Fruit fly (Drosophila melanogaster) whole organism, embryonic: ENCODE results near the gene Z600.

Experiments used
- ATbp ChIP-seq: fragments of 200-800 bp; sonication (Bioruptor generic); optimal IDR thresholded peaks from 2 replicates; lab custom pipeline; 2017; ENCODE audit warnings: missing biosample characterization, mild to moderate bottlenecking, missing genetic modification characterization, missing genetic modification reagents
- Ada2b ChIP-seq: fragments of 200-800 bp; sonication (Bioruptor generic); IDR thresholded peaks from 2 replicates; pipeline ENCODE4 v1.3.6; 2022; ENCODE audit warnings: missing biosample characterization, missing genetic modification characterization
- Atf6 ChIP-seq: fragments of 200-800 bp; sonication (Bioruptor generic); IDR thresholded peaks from 2 replicates; pipeline ENCODE4 v1.3.6; 2022; ENCODE audit warnings: missing biosample characterization, missing genetic modification characterization
- BtbVII ChIP-seq: fragments of 200-800 bp; sonication (Bioruptor generic); optimal IDR thresholded peaks from 3 replicates; lab custom pipeline; 2017; ENCODE audit warnings: missing biosample characterization, mild to moderate bottlenecking, missing genetic modification characterization
- CG10209 ChIP-seq: fragments of 200-800 bp; sonication (Bioruptor generic); optimal IDR thresholded peaks from 3 replicates; lab custom pipeline; 2017; ENCODE audit warnings: missing biosample characterization, mild to moderate bottlenecking, missing genetic modification characterization, missing genetic modification reagents
- CG11695 ChIP-seq: fragments of 200-800 bp; sonication (Bioruptor generic); IDR thresholded peaks from 3 replicates; pipeline ENCODE4 v1.3.6; 2022; ENCODE audit warnings: missing biosample characterization, missing genetic modification characterization
- CG12299 ChIP-seq: fragments of 200-800 bp; sonication (Bioruptor generic); optimal IDR thresholded peaks from 2 replicates; lab custom pipeline; 2018; ENCODE audit warnings: missing biosample characterization, mild to moderate bottlenecking, missing genetic modification characterization
- CG1233 ChIP-seq: fragments of 200-800 bp; sonication (Bioruptor generic); optimal IDR thresholded peaks from 4 replicates; lab custom pipeline; 2018; ENCODE audit warnings: missing biosample characterization, mild to moderate bottlenecking, missing genetic modification characterization
- CG13296 ChIP-seq: fragments of 200-800 bp; sonication (Bioruptor generic); optimal IDR thresholded peaks from 3 replicates; lab custom pipeline; 2018; ENCODE audit warnings: missing biosample characterization, mild to moderate bottlenecking, missing genetic modification characterization
- CG14014 ChIP-seq: fragments of 200-800 bp; sonication (Bioruptor generic); IDR thresholded peaks from 2 replicates; pipeline ENCODE4 v1.3.6; 2022; ENCODE audit warnings: missing biosample characterization, missing genetic modification characterization
- CG15011 ChIP-seq: fragments of 200-800 bp; sonication (Bioruptor generic); optimal IDR thresholded peaks from 3 replicates; lab custom pipeline; 2018; ENCODE audit warnings: missing biosample characterization, mild to moderate bottlenecking, missing genetic modification characterization
- CG15514 ChIP-seq: fragments of 200-800 bp; sonication (Bioruptor generic); optimal IDR thresholded peaks from 3 replicates; lab custom pipeline; 2017; ENCODE audit warnings: missing biosample characterization, missing genetic modification characterization, mild to moderate bottlenecking, moderate library complexity, missing genetic modification reagents
- CG17568 ChIP-seq: fragments of 200-800 bp; sonication (Bioruptor generic); optimal IDR thresholded peaks from 2 replicates; lab custom pipeline; 2018; ENCODE audit warnings: missing biosample characterization, mild to moderate bottlenecking, missing genetic modification characterization, moderate library complexity
- CG18619 ChIP-seq: fragments of 200-800 bp; sonication (Bioruptor generic); optimal IDR thresholded peaks from 3 replicates; lab custom pipeline; 2017; ENCODE audit warnings: missing biosample characterization, mild to moderate bottlenecking, missing genetic modification characterization
- CG2120 ChIP-seq: fragments of 200-800 bp; sonication (Bioruptor generic); optimal IDR thresholded peaks from 3 replicates; lab custom pipeline; 2016; ENCODE audit warnings: missing biosample characterization, missing genetic modification characterization
- CG2129 ChIP-seq: fragments of 200-800 bp; sonication (Bioruptor generic); IDR thresholded peaks from 2 replicates; pipeline ENCODE4 v1.3.6; 2022; ENCODE audit warnings: missing biosample characterization, missing genetic modification characterization; ENCODE audit not compliant: partially characterized antibody
- CG30020 ChIP-seq: fragments of 200-800 bp; optimal IDR thresholded peaks from 2 replicates; lab custom pipeline; 2019; ENCODE audit warnings: missing biosample characterization, mild to moderate bottlenecking, missing genetic modification characterization, moderate library complexity
- CG3163 ChIP-seq: fragments of 200-800 bp; sonication (Bioruptor generic); optimal IDR thresholded peaks from 3 replicates; lab custom pipeline; 2016; ENCODE audit warnings: missing biosample characterization, missing genetic modification characterization
- CG32532 ChIP-seq: fragments of 200-800 bp; sonication (Bioruptor generic); IDR thresholded peaks from 2 replicates; pipeline ENCODE4 v1.3.6; 2022; ENCODE audit warnings: missing biosample characterization, missing genetic modification characterization
- CG3281 ChIP-seq: fragments of 200-800 bp; sonication (Bioruptor generic); optimal IDR thresholded peaks from 3 replicates; lab custom pipeline; 2017; ENCODE audit warnings: missing biosample characterization, mild to moderate bottlenecking, missing genetic modification characterization
- CG3407 ChIP-seq: fragments of 200-800 bp; sonication (Bioruptor generic); optimal IDR thresholded peaks from 2 replicates; lab custom pipeline; 2018; ENCODE audit warnings: missing biosample characterization, mild to moderate bottlenecking, missing genetic modification characterization
- CG34376 ChIP-seq: fragments of 200-800 bp; sonication (Bioruptor generic); optimal IDR thresholded peaks from 2 replicates; lab custom pipeline; 2018; ENCODE audit warnings: missing biosample characterization, mild to moderate bottlenecking, missing genetic modification characterization
- CG6654 ChIP-seq: fragments of 200-800 bp; sonication (Bioruptor generic); optimal IDR thresholded peaks from 2 replicates; lab custom pipeline; 2017; ENCODE audit warnings: missing biosample characterization, mild to moderate bottlenecking, missing genetic modification characterization
- CG6813 ChIP-seq: fragments of 200-800 bp; sonication (Bioruptor generic); optimal IDR thresholded peaks from 2 replicates; lab custom pipeline; 2017; ENCODE audit warnings: missing biosample characterization, missing genetic modification characterization, mild to moderate bottlenecking, moderate library complexity, missing genetic modification reagents
- CG7928 ChIP-seq: fragments of 200-800 bp; sonication (Bioruptor generic); optimal IDR thresholded peaks from 2 replicates; lab custom pipeline; 2017; ENCODE audit warnings: missing biosample characterization, mild to moderate bottlenecking, missing genetic modification characterization
- Dbx ChIP-seq: fragments of 200-800 bp; sonication (Bioruptor generic); IDR thresholded peaks from 3 replicates; pipeline ENCODE4 v1.3.6; 2022; ENCODE audit warnings: missing biosample characterization, missing genetic modification characterization
- Fer1 ChIP-seq: fragments of 200-800 bp; sonication (Bioruptor generic); optimal IDR thresholded peaks from 2 replicates; lab custom pipeline; 2017; ENCODE audit warnings: missing biosample characterization, mild to moderate bottlenecking, missing genetic modification characterization
- HLH4C ChIP-seq: fragments of 200-800 bp; sonication (Bioruptor generic); IDR thresholded peaks from 3 replicates; pipeline ENCODE4 v1.3.6; 2022; ENCODE audit warnings: missing biosample characterization, missing genetic modification characterization; ENCODE audit not compliant: partially characterized antibody
- Hmr ChIP-seq: fragments of 200-800 bp; sonication (Bioruptor generic); optimal IDR thresholded peaks from 3 replicates; lab custom pipeline; 2017; ENCODE audit warnings: mild to moderate bottlenecking, missing biosample characterization, missing genetic modification reagents, missing genetic modification characterization
- MBD-R2 ChIP-seq: fragments of 200-800 bp; sonication (Bioruptor generic); IDR thresholded peaks from 2 replicates; pipeline ENCODE4 v1.3.6; 2022; ENCODE audit warnings: missing biosample characterization, missing genetic modification characterization
- NFAT ChIP-seq: fragments of 200-800 bp; sonication (Bioruptor generic); IDR thresholded peaks from 2 replicates; pipeline ENCODE4 v1.3.6; 2022; ENCODE audit warnings: missing biosample characterization, missing genetic modification characterization
- Nf-YA ChIP-seq: fragments of 200-800 bp; sonication (Bioruptor generic); IDR thresholded peaks from 2 replicates; pipeline ENCODE4 v1.3.6; 2022; ENCODE audit warnings: missing biosample characterization, missing genetic modification characterization
- PHDP ChIP-seq: fragments of 200-800 bp; sonication (Bioruptor generic); optimal IDR thresholded peaks from 3 replicates; lab custom pipeline; 2018; ENCODE audit warnings: missing biosample characterization, mild to moderate bottlenecking, missing genetic modification characterization, moderate library complexity
- Pdp1 ChIP-seq, 2 experiments: fragments of 200-800 bp; sonication (Bioruptor generic); optimal IDR thresholded peaks; 3 replicates each; lab custom pipeline; 2016; ENCODE audit warnings: missing biosample characterization in 2 of 2, missing genetic modification characterization in 2 of 2, mild to moderate bottlenecking in 1 of 2, moderate library complexity in 1 of 2
- Side ChIP-seq: fragments of 200-800 bp; sonication (Bioruptor generic); optimal IDR thresholded peaks from 2 replicates; lab custom pipeline; 2016; ENCODE audit warnings: missing biosample characterization, missing genetic modification characterization
- Sox100B ChIP-seq: fragments of 200-800 bp; sonication (Bioruptor generic); optimal IDR thresholded peaks from 3 replicates; lab custom pipeline; 2018; ENCODE audit warnings: missing biosample characterization, mild to moderate bottlenecking, missing genetic modification characterization
- az2 ChIP-seq: fragments of 200-800 bp; sonication (Bioruptor generic); optimal IDR thresholded peaks from 3 replicates; lab custom pipeline; 2016; ENCODE audit warnings: missing biosample characterization, missing genetic modification characterization
- chn ChIP-seq: fragments of 200-800 bp; sonication (Bioruptor generic); optimal IDR thresholded peaks from 2 replicates; lab custom pipeline; 2016; ENCODE audit warnings: missing biosample characterization, missing genetic modification characterization
- da ChIP-seq: fragments of 200-800 bp; sonication (Bioruptor generic); optimal IDR thresholded peaks from 2 replicates; lab custom pipeline; 2016; ENCODE audit warnings: missing biosample characterization, missing genetic modification characterization
- dan ChIP-seq: fragments of 200-800 bp; sonication (Bioruptor generic); IDR thresholded peaks from 2 replicates; pipeline ENCODE4 v1.3.6; 2022; ENCODE audit warnings: missing biosample characterization, missing genetic modification characterization
- dati ChIP-seq: fragments of 200-800 bp; sonication (Bioruptor generic); IDR thresholded peaks from 2 replicates; pipeline ENCODE4 v1.3.6; 2022; ENCODE audit warnings: missing biosample characterization, missing genetic modification characterization
- gem ChIP-seq: fragments of 200-800 bp; sonication (Bioruptor generic); optimal IDR thresholded peaks from 2 replicates; lab custom pipeline; 2019; ENCODE audit warnings: missing biosample characterization, mild to moderate bottlenecking, missing genetic modification characterization, moderate library complexity
- mld ChIP-seq: fragments of 200-800 bp; sonication (Bioruptor generic); IDR thresholded peaks from 3 replicates; pipeline ENCODE4 v1.3.6; 2022; ENCODE audit warnings: missing biosample characterization, missing genetic modification characterization; ENCODE audit not compliant: partially characterized antibody
- nau ChIP-seq: fragments of 200-800 bp; sonication (Bioruptor generic); optimal IDR thresholded peaks from 3 replicates; lab custom pipeline; 2017; ENCODE audit warnings: missing biosample characterization, mild to moderate bottlenecking, missing genetic modification characterization, missing genetic modification reagents
- org-1 ChIP-seq: fragments of 200-800 bp; sonication (Bioruptor generic); optimal IDR thresholded peaks from 2 replicates; lab custom pipeline; 2017; ENCODE audit warnings: missing biosample characterization, missing genetic modification characterization
- pros ChIP-seq: fragments of 200-800 bp; sonication (Bioruptor generic); optimal IDR thresholded peaks from 3 replicates; lab custom pipeline; 2019; ENCODE audit warnings: missing biosample characterization, mild to moderate bottlenecking, missing genetic modification characterization, moderate library complexity
- sens ChIP-seq: fragments of 200-800 bp; sonication (Bioruptor generic); peaks from one replicate; lab custom pipeline; 2016; ENCODE audit warnings: missing biosample characterization, missing genetic modification characterization
- seq ChIP-seq: fragments of 200-800 bp; sonication (Bioruptor generic); IDR thresholded peaks from 2 replicates; pipeline ENCODE4 v1.3.6; 2022; ENCODE audit warnings: missing biosample characterization, missing genetic modification characterization
- tio ChIP-seq: fragments of 200-800 bp; sonication (Bioruptor generic); optimal IDR thresholded peaks from 2 replicates; lab custom pipeline; 2017; ENCODE audit warnings: missing biosample characterization, missing genetic modification characterization, inconsistent platforms
- vvl ChIP-seq: fragments of 200-800 bp; sonication (Bioruptor generic); IDR thresholded peaks from 2 replicates; pipeline ENCODE4 v1.3.6; 2022; ENCODE audit warnings: missing biosample characterization, missing genetic modification characterization

The Z600 gene

dm6 chr3L:15548843-15549242 lies 40.0 kb downstream of the Z600 start (continued):
- TF ChIP-seq org-1, result peak; percentile 37
- TF ChIP-seq CG32532 (GFP tag; lab: Robert Waterston, UW), result no peak
- TF ChIP-seq CG30020 (tag; lab: Kevin White, UChicago), result no peak
- TF ChIP-seq CG34376, result peak; percentile 59
- peak; percentile 54 for TF ChIP-seq CG17568 (GFP tag; lab: Kevin White, UChicago)
- peak; percentile 11 for TF ChIP-seq CG18619
- TF ChIP-seq Fer1, result peak; percentile 56
- TF ChIP-seq CG6654, result no peak
- TF ChIP-seq nau (GFP tag; lab: Kevin White, UChicago), result peak; percentile 54
- 0 out of 2 replicates have a peak, but pooled peaks have one; percentile 15 for TF ChIP-seq Atf6 (GFP tag; lab: Robert Waterston, UW)
- TF ChIP-seq gem (tag; lab: Kevin White, UChicago), result peak; percentile 3
- no peak for TF ChIP-seq da
- TF ChIP-seq CG3281, result peak; percentile 57
- no peak for TF ChIP-seq pros (GFP tag; lab: Kevin White, UChicago)
- TF ChIP-seq PHDP, result peak; percentile 26
- TF ChIP-seq NFAT (GFP tag; lab: Robert Waterston, UW), result no peak
- TF ChIP-seq CG10209 (GFP tag; lab: Kevin White, UChicago), result peak; percentile 45
- peak; percentile 13; the same call in 1 of the 2 replicates for TF ChIP-seq CG14014 (GFP tag; lab: Robert Waterston, UW)
- peak; percentile 48 for TF ChIP-seq CG15514 (GFP tag; lab: Kevin White, UChicago)
- peak; percentile 12 for TF ChIP-seq CG7928 (GFP tag; lab: Kevin White, UChicago)
- no peak for TF ChIP-seq CG3407 (GFP tag; lab: Kevin White, UChicago)
- peak; percentile 69 for TF ChIP-seq Hmr (GFP tag; lab: Kevin White, UChicago)
- TF ChIP-seq CG15011 (GFP tag; lab: Kevin White, UChicago), result peak; percentile 35
- peak; percentile 66 for TF ChIP-seq BtbVII
- peak; percentile 59 for TF ChIP-seq ATbp (GFP tag; lab: Kevin White, UChicago)
- TF ChIP-seq CG13296 (GFP tag; lab: Kevin White, UChicago), result peak; percentile 49
- TF ChIP-seq MBD-R2 (GFP tag; lab: Robert Waterston, UW), result no peak
- TF ChIP-seq dan (GFP tag; lab: Robert Waterston, UW), result no peak
- TF ChIP-seq sens (GFP tag; lab: Kevin White, UChicago), result peak; percentile 74
- TF ChIP-seq HLH4C (GFP tag; lab: Robert Waterston, UW), result no peak
- TF ChIP-seq CG1233 (GFP tag; lab: Kevin White, UChicago), result peak; percentile 30
- TF ChIP-seq CG2120 (GFP tag; lab: Kevin White, UChicago), result peak; percentile 31
- TF ChIP-seq seq, result 0 out of 2 replicates have a peak, but pooled peaks have one; percentile 19
- peak; percentile 30; the same call in 2 of the 3 replicates for TF ChIP-seq CG11695 (GFP tag; lab: Robert Waterston, UW)
- no peak for TF ChIP-seq Ada2b (GFP tag; lab: Robert Waterston, UW)
- peak; percentile 67 for TF ChIP-seq CG6813 (GFP tag; lab: Kevin White, UChicago)
- TF ChIP-seq CG12299 (tag; lab: Kevin White, UChicago), result peak; percentile 20
- peak; percentile 15 for TF ChIP-seq Side (GFP tag; lab: Kevin White, UChicago)
- peak in 1 of 2 experiments; percentile 34 for TF ChIP-seq Pdp1 (GFP tag; optimal IDR thresholded peaks at IDR 0.05; lab: Kevin White, UChicago)

dm6 chr3L:15553993-15554644 lies 45.3 kb downstream of the Z600 start, which contains the start of gene AGO2:
AGO2 (plus strand) TSS chr3L:15554113.
- TF ChIP-seq az2 (no peak), CG3407 (GFP tag; lab: Kevin White, UChicago) (no peak), vvl (GFP tag; lab: Robert Waterston, UW) (peak; percentile 34; the same call in 1 of the 2 replicates), CG2129 (GFP tag; lab: Robert Waterston, UW) (no peak), Sox100B (GFP tag; lab: Kevin White, UChicago) (no peak), tio (GFP tag; lab: Kevin White, UChicago) (no peak), Dbx (0 out of 3 replicates have a peak, but pooled peaks have one; percentile 34), dati (GFP tag; lab: Robert Waterston, UW) (no peak), CG3163 (GFP tag; lab: Kevin White, UChicago) (peak; percentile 32), mld (no peak; the same call in 2 of the 3 replicates), Nf-YA (no peak), CG11695 (GFP tag; lab: Robert Waterston, UW) (no peak), chn (GFP tag; lab: Kevin White, UChicago) (no peak)
